Worm (Caenorhabditis elegans) whole organism, mixed stage, embryonic: ENCODE data around the gene F48G7.10.

Experiments used
- drap-1 ChIP-seq: fragments of 200-800 bp; sonication (Bioruptor generic); optimal IDR thresholded peaks from 3 replicates; lab custom pipeline; 2018; ENCODE audit warnings: mild to moderate bottlenecking, missing genetic modification characterization, missing compliant biosample characterization
- elt-3 ChIP-seq: fragments of 150-350 bp; optimal IDR thresholded peaks from 2 replicates; lab custom pipeline; 2014; ENCODE audit warnings: missing biosample characterization, missing genetic modification characterization
- lin-13 ChIP-seq: fragments of 150-350 bp; optimal IDR thresholded peaks from 2 replicates; lab custom pipeline; 2014; ENCODE audit warnings: missing biosample characterization, missing genetic modification characterization
- mab-5 ChIP-seq: fragments of 150-350 bp; optimal IDR thresholded peaks from 2 replicates; lab custom pipeline; 2014; ENCODE audit warnings: missing biosample characterization, missing genetic modification characterization
- sem-2 ChIP-seq: fragments of 200-800 bp; sonication (Bioruptor generic); optimal IDR thresholded peaks from 2 replicates; lab custom pipeline; 2018; ENCODE audit warnings: mild to moderate bottlenecking, missing genetic modification characterization, missing compliant biosample characterization
- unc-39 ChIP-seq: fragments of 150-350 bp; optimal IDR thresholded peaks from 2 replicates; lab custom pipeline; 2014; ENCODE audit warnings: missing biosample characterization, missing genetic modification characterization

DNA sequence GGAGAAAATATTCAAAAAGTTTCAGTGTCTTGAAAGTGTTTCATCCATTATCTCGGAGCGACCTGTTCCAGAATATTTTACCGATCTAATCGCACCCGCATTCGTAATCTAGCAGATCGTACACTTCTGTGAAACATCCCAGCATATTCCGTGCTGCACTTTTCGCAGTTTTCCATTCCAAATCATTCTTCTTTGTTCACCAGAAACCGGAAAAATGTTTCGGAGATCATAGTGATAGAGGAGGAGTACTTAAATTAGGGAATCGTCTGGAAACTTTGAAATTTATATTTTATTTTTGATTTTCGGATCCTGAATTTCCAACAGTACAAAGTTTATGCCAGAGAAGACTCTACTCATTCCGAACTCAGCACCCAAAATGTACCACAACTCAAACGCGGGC lies 49.3 kb downstream of the F48G7.10 start, which contains the start of gene K06H6.2:
- TF ChIP-seq sem-2 (GFP tag; lab: Kevin White, UChicago) (no peak), elt-3 (no peak), drap-1 (no peak), unc-39 (no peak), lin-13 (tag; lab: Kevin White, UChicago) (no peak), mab-5 (no peak)
